Worm (Caenorhabditis elegans): ENCODE results near the gene srxa-18.

srxa-18 gene

DNA sequence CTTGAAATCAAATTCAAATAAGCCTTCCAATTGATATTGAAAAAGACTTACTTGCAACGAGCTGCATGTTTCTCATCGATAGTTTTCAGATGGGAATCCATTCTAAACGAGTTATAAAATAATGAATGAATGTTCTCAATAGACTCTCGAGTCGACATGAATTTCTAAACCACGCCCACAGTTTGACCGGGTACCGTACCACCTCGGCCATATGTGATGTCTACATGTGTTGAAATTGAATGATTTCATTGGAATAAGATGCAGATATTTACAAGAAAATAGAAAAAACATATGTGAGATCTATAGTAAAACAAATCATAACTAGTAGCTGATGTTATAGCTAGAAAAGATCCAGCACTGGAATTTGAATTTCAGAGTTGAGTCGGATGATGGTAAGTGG lies 30.3 kb downstream of the srxa-18 start, which contains the start of gene R04B5.7:
TSS of gene R04B5.7 (minus strand) at position 101 of the 400 bp plus-strand sequence.
- TF ChIP-seq unc-86 (tag; optimal IDR thresholded peaks at IDR 0.05): no peak
- no peak for TF ChIP-seq ceh-14 (tag; optimal IDR thresholded peaks at IDR 0.05)
- no peak for TF ChIP-seq nhr-232 (tag; optimal IDR thresholded peaks at IDR 0.05)
- no peak for TF ChIP-seq pros-1 (tag; optimal IDR thresholded peaks at IDR 0.05)
- TF ChIP-seq lim-6 (tag; optimal IDR thresholded peaks at IDR 0.05): no peak
- no peak for TF ChIP-seq pat-9 (tag; optimal IDR thresholded peaks at IDR 0.05)
- TF ChIP-seq madf-2 (tag; optimal IDR thresholded peaks at IDR 0.05): no peak
- no peak for TF ChIP-seq ceh-31 (tag; optimal IDR thresholded peaks at IDR 0.05)
- no peak for TF ChIP-seq ceh-9 (tag; optimal IDR thresholded peaks at IDR 0.05)
- TF ChIP-seq unc-42 (tag; optimal IDR thresholded peaks at IDR 0.05): no peak
- no peak for TF ChIP-seq syd-9 (tag; optimal IDR thresholded peaks at IDR 0.05)
- no peak for TF ChIP-seq nhr-11 (tag; optimal IDR thresholded peaks at IDR 0.05)
- TF ChIP-seq lin-11 (tag; optimal IDR thresholded peaks at IDR 0.05): no peak
- TF ChIP-seq sox-2 (GFP tag; IDR thresholded peaks at IDR 0.05): no peak
- TF ChIP-seq ref-2 (tag; optimal IDR thresholded peaks at IDR 0.05): no peak
- TF ChIP-seq tbx-7 (tag; optimal IDR thresholded peaks at IDR 0.05): no peak
- no peak for TF ChIP-seq hlh-13 (GFP tag; optimal IDR thresholded peaks at IDR 0.05)
- TF ChIP-seq hlh-30 (tag; optimal IDR thresholded peaks at IDR 0.05; ENCODE audit: insufficient read depth): no peak

- TF ChIP-seq elt-2 (tag; optimal IDR thresholded peaks at IDR 0.05) (peak; percentile 95), pag-3 (tag; optimal IDR thresholded peaks at IDR 0.05; ENCODE audit: borderline replicate concordance) (no peak), unc-55 (GFP tag; optimal IDR thresholded peaks at IDR 0.05) (peak; percentile 1), ceh-30 (tag; optimal IDR thresholded peaks at IDR 0.05) (peak; percentile 59)
Observed at ce11 chrV:10087103-10087502, 33.7 kb downstream of the srxa-18 start, which contains the start of gene R04B5.5. Gene R04B5.5, plus strand, starts transcription at chrV:10087480.

DNA sequence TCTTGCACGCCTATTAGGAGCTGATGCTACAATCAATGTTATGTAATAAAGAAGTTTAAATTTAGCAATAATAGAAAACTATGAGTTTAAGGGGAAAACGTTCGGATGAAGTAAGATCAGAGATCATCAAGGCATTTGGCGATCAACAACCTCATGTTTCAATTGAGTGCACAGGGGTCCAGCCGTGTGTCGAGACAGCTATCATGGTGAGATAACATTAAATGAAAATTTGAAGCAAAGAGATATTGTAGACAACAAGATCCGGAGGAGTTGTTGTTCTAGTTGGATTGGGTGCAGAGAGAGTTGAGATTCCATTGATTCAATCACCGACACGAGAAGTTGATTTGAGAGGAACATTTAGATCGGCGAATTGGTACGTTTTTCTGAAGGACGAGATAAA lies 34.7 kb downstream of the srxa-18 start:
- TF ChIP-seq ceh-14 (tag; optimal IDR thresholded peaks at IDR 0.05): no peak
- TF ChIP-seq hlh-15 (tag; optimal IDR thresholded peaks at IDR 0.05): no peak
- TF ChIP-seq unc-86 (tag; optimal IDR thresholded peaks at IDR 0.05): no peak
- TF ChIP-seq F13H6.1 (tag; optimal IDR thresholded peaks at IDR 0.05): no peak
- TF ChIP-seq unc-55 (GFP tag; optimal IDR thresholded peaks at IDR 0.05): no peak
- no peak for TF ChIP-seq pax-1 (tag; optimal IDR thresholded peaks at IDR 0.05)
- no peak for TF ChIP-seq ceh-2 (tag; optimal IDR thresholded peaks at IDR 0.05)
- no peak for TF ChIP-seq tbx-2 (tag; optimal IDR thresholded peaks at IDR 0.05)

ce11 chrV:10084864-10085263 lies 35.9 kb downstream of the srxa-18 start, which contains the start of gene R04B5.6:
Gene R04B5.6, plus strand, starts transcription at chrV:10085164.
- TF ChIP-seq madf-2 (tag; optimal IDR thresholded peaks at IDR 0.05) (no peak), C08G9.2 (tag; optimal IDR thresholded peaks at IDR 0.05) (no peak), hlh-6 (tag; optimal IDR thresholded peaks at IDR 0.05) (no peak), ceh-2 (tag; optimal IDR thresholded peaks at IDR 0.05) (no peak), fax-1 (tag; optimal IDR thresholded peaks at IDR 0.05) (no peak), unc-3 (GFP tag; conservative IDR thresholded peaks at IDR 0.05) (no peak), unc-3 (tag; optimal IDR thresholded peaks at IDR 0.05) (no peak), Y22D7AL.16 (tag; optimal IDR thresholded peaks at IDR 0.05) (no peak), pqm-1 (tag; optimal IDR thresholded peaks at IDR 0.05) (no peak), nhr-11 (tag; optimal IDR thresholded peaks at IDR 0.05) (no peak)

DNA sequence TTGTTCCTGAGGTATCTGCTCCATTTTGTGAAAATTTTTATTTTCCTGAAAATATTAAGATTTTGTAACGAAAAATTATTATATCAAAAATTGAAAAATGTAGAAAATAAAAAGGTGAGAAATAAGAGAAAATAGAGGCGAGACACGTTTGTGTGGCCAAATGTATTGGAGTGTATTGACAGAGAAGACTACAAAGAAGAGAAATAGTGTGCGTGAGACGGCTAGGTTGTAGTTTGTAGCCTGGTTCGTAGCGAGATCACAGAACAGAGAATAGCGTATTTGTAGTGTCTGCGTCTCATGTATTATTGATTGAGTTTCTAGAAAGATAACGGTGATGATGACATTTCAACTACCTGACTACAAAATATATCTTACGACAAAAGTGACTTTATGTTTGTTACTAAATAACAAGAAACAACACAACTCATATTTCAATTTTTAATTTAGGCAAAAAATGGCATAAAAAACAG lies 36.8 kb downstream of the srxa-18 start, which contains the start of gene nhr-12:
TSS of gene nhr-12 (minus strand) at position 51 of the 470 bp plus-strand sequence.
- TF ChIP-seq hlh-13 (GFP tag; optimal IDR thresholded peaks at IDR 0.05) (no peak), ceh-19 (GFP tag; optimal IDR thresholded peaks at IDR 0.05) (no peak), ceh-30 (tag; optimal IDR thresholded peaks at IDR 0.05) (peak; percentile 100), pag-3 (tag; optimal IDR thresholded peaks at IDR 0.05; ENCODE audit: borderline replicate concordance) (no peak), pros-1 (tag; optimal IDR thresholded peaks at IDR 0.05) (no peak), hlh-15 (tag; optimal IDR thresholded peaks at IDR 0.05) (no peak), elt-4 (tag; optimal IDR thresholded peaks at IDR 0.05) (no peak), unc-55 (GFP tag; optimal IDR thresholded peaks at IDR 0.05) (peak; percentile 54), dve-1 (tag; optimal IDR thresholded peaks at IDR 0.05) (no peak)

All from whole organism, late embryonic.